In the genomic region with DNA sequence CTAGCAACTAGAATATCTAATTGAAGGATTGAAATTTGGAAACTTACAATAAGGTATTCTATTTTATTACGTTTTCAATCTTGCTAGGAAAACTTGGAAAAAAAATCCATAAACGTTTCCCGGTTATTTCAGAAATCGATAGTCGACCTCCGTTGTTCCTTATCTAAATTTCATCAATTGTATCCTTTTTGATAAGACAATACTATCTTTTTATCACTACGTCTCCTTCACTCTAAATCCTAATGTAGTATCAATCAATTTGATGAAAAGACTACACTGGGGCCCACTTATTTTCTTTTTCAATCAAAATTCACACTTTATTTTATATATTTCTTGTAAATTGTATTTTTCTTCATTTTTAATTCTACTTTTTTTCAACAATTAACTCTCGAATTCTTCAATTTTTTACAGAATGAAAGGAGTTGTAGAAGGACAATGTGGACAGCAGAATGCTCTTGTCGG, we compare ENCODE assay signal across 6 worm cellular contexts.
A peak's percentile ranks its signal among the peaks of the same experiment; 100 is the strongest.
TF ChIP-seq lines count a peak whose summit lies in the region.

TSS of gene prx-5 (plus strand) at position 412 of the 462 bp plus-strand sequence.

TF ChIP-seq in whole organism, L1 larva, 84 proteins besides CTCF, POLR2A, EP300 and RAD21 (continues in another document):
- TF ChIP-seq elt-3 (tag; optimal IDR thresholded peaks at IDR 0.05; lab: Kevin White, UChicago), result peak in 1 of 6 experiments; percentile 67
- TF ChIP-seq egl-27 (tag; optimal IDR thresholded peaks at IDR 0.05; lab: Kevin White, UChicago), result no peak
- peak; percentile 16 for TF ChIP-seq elt-2 (tag; optimal IDR thresholded peaks at IDR 0.05; lab: Kevin White, UChicago)
- TF ChIP-seq pag-3 (tag; optimal IDR thresholded peaks at IDR 0.05; lab: Kevin White, UChicago; ENCODE audit: borderline replicate concordance, insufficient read depth), result no peak
- no peak for TF ChIP-seq aha-1 (tag; optimal IDR thresholded peaks at IDR 0.05; lab: Kevin White, UChicago)
- no peak for TF ChIP-seq fos-1 (tag; optimal IDR thresholded peaks at IDR 0.05; lab: Kevin White, UChicago)
- peak in 1 of 2 experiments; percentile 7 for TF ChIP-seq lin-35 (GFP tag; optimal IDR thresholded peaks at IDR 0.05; lab: Kevin White, UChicago)
- no peak for TF ChIP-seq nhr-11 (tag; optimal IDR thresholded peaks at IDR 0.05; lab: Kevin White, UChicago)
- no peak for TF ChIP-seq isw-1 (GFP tag; IDR thresholded peaks at IDR 0.05; lab: Robert Waterston, UW)
- TF ChIP-seq ceh-8 (GFP tag; optimal IDR thresholded peaks at IDR 0.05; lab: Kevin White, UChicago), result no peak
- no peak for TF ChIP-seq lir-3 (tag; optimal IDR thresholded peaks at IDR 0.05; lab: Kevin White, UChicago; ENCODE audit: poor library complexity)
- TF ChIP-seq nhr-47 (tag; optimal IDR thresholded peaks at IDR 0.05; lab: Kevin White, UChicago), result no peak
- no peak for TF ChIP-seq grh-1 (GFP tag; IDR thresholded peaks at IDR 0.05; lab: Robert Waterston, UW)
- TF ChIP-seq ces-1 (GFP tag; optimal IDR thresholded peaks at IDR 0.05; lab: Kevin White, UChicago), result no peak

TF ChIP-seq in whole organism, L2 larva, 48 proteins besides CTCF, POLR2A, EP300 and RAD21:
- TF ChIP-seq Y55F3AM.14 (GFP tag; optimal IDR thresholded peaks at IDR 0.05; lab: Kevin White, UChicago) (no peak), egl-27 (tag; optimal IDR thresholded peaks at IDR 0.05; lab: Kevin White, UChicago) (no peak), fos-1 (tag; optimal IDR thresholded peaks at IDR 0.05; lab: Kevin White, UChicago) (peak; percentile 51), unc-62 (GFP tag; optimal IDR thresholded peaks at IDR 0.05; lab: Kevin White, UChicago) (no peak)

TF ChIP-seq in whole organism, L3 larva, 47 proteins besides CTCF, POLR2A, EP300 and RAD21:
- TF ChIP-seq pqm-1 (tag; optimal IDR thresholded peaks at IDR 0.05; lab: Kevin White, UChicago) (peak; percentile 50), ceh-28 (tag; optimal IDR thresholded peaks at IDR 0.05; lab: Kevin White, UChicago) (peak; percentile 43), tbx-2 (tag; optimal IDR thresholded peaks at IDR 0.05; lab: Kevin White, UChicago) (no peak), elt-2 (tag; optimal IDR thresholded peaks at IDR 0.05; lab: Kevin White, UChicago) (peak; percentile 67), unc-62 (GFP tag; optimal IDR thresholded peaks at IDR 0.05; lab: Kevin White, UChicago) (no peak), nhr-76 (tag; optimal IDR thresholded peaks at IDR 0.05; lab: Kevin White, UChicago) (no peak)
TF ChIP-seq in whole organism, L3 larva: peak in this region for 3.

TF ChIP-seq in whole organism, L4 larva, 104 proteins besides CTCF, POLR2A, EP300 and RAD21:
- TF ChIP-seq T20F7.1 (GFP tag; optimal IDR thresholded peaks at IDR 0.05; lab: Kevin White, UChicago), result peak; percentile 10
- no peak for TF ChIP-seq D1046.2 (GFP tag; IDR thresholded peaks at IDR 0.05; lab: Robert Waterston, UW)
- TF ChIP-seq nhr-41 (GFP tag; IDR thresholded peaks at IDR 0.05; lab: Robert Waterston, UW), result no peak
- no peak for TF ChIP-seq lin-1 (GFP tag; IDR thresholded peaks at IDR 0.05; lab: Robert Waterston, UW)
- TF ChIP-seq unc-62 (GFP tag; optimal IDR thresholded peaks at IDR 0.05 in 1 of 2; lab: Kevin White, UChicago), result no peak
- TF ChIP-seq unc-62 (tag; optimal IDR thresholded peaks at IDR 0.05; lab: Kevin White, UChicago), result no peak
- peak; percentile 77 for TF ChIP-seq nhr-28 (tag; optimal IDR thresholded peaks at IDR 0.05; lab: Kevin White, UChicago)
- peak; percentile 29; the same call in 1 of the 2 replicates for TF ChIP-seq dmd-6 (GFP tag; IDR thresholded peaks at IDR 0.05; lab: Robert Waterston, UW)
- TF ChIP-seq ceh-20 (GFP tag; IDR thresholded peaks at IDR 0.05; lab: Robert Waterston, UW), result no peak
- no peak for TF ChIP-seq egl-27 (tag; optimal IDR thresholded peaks at IDR 0.05; lab: Kevin White, UChicago)
- TF ChIP-seq dve-1 (tag; optimal IDR thresholded peaks at IDR 0.05; lab: Kevin White, UChicago; ENCODE audit: insufficient read depth), result peak; percentile 32
- TF ChIP-seq pqm-1 (tag; optimal IDR thresholded peaks at IDR 0.05; lab: Kevin White, UChicago), result peak; percentile 35

TF ChIP-seq in whole organism, late embryonic, 69 proteins besides CTCF, POLR2A, EP300 and RAD21:
- peak; percentile 72 for TF ChIP-seq elt-2 (tag; optimal IDR thresholded peaks at IDR 0.05; lab: Kevin White, UChicago)
- no peak for TF ChIP-seq ceh-2 (tag; optimal IDR thresholded peaks at IDR 0.05; lab: Kevin White, UChicago)
- TF ChIP-seq nhr-232 (tag; optimal IDR thresholded peaks at IDR 0.05; lab: Kevin White, UChicago), result no peak

TF ChIP-seq in whole organism, young adult, 124 proteins besides CTCF, POLR2A, EP300 and RAD21:
- TF ChIP-seq rcor-1 (GFP tag; IDR thresholded peaks at IDR 0.05; lab: Robert Waterston, UW), result no peak
- TF ChIP-seq nhr-80 (tag; optimal IDR thresholded peaks at IDR 0.05; lab: Kevin White, UChicago), result peak; percentile 16
- no peak for TF ChIP-seq ztf-22 (GFP tag; optimal IDR thresholded peaks at IDR 0.05; lab: Kevin White, UChicago)
- no peak for TF ChIP-seq zim-3 (tag; optimal IDR thresholded peaks at IDR 0.05; lab: Kevin White, UChicago)
